Fruit fly (Drosophila melanogaster) whole organism, embryonic: Measurements from ENCODE around the gene Alms1a.

Experiments used
- Atf-2 ChIP-seq: fragments of 200-800 bp; sonication (Bioruptor generic); optimal IDR thresholded peaks from 2 replicates; lab custom pipeline; 2016; ENCODE audit warnings: missing biosample characterization, missing genetic modification characterization
- BtbVII ChIP-seq: fragments of 200-800 bp; sonication (Bioruptor generic); optimal IDR thresholded peaks from 3 replicates; lab custom pipeline; 2017; ENCODE audit warnings: missing biosample characterization, mild to moderate bottlenecking, missing genetic modification characterization
- C15 ChIP-seq: fragments of 200-800 bp; sonication (Bioruptor generic); IDR thresholded peaks from 3 replicates; pipeline ENCODE4 v1.3.6; 2022; ENCODE audit warnings: missing biosample characterization, missing genetic modification characterization
- CG10959 ChIP-seq: fragments of 200-800 bp; sonication (Bioruptor generic); IDR thresholded peaks from 2 replicates; pipeline ENCODE4 v1.3.6; 2022; ENCODE audit warnings: missing biosample characterization, missing genetic modification characterization
- CG11247 ChIP-seq: fragments of 200-800 bp; sonication (Bioruptor generic); IDR thresholded peaks from 2 replicates; pipeline ENCODE4 v1.3.6; 2022; ENCODE audit warnings: missing biosample characterization, missing genetic modification characterization
- CG12299 ChIP-seq: fragments of 200-800 bp; sonication (Bioruptor generic); optimal IDR thresholded peaks from 2 replicates; lab custom pipeline; 2018; ENCODE audit warnings: missing biosample characterization, mild to moderate bottlenecking, missing genetic modification characterization
- CG14667 ChIP-seq: fragments of 200-800 bp; sonication (Bioruptor generic); IDR thresholded peaks from 2 replicates; pipeline ENCODE4 v1.3.6; 2022; ENCODE audit warnings: missing biosample characterization, missing genetic modification characterization
- CG14710 ChIP-seq: fragments of 200-800 bp; sonication (Bioruptor generic); optimal IDR thresholded peaks from 3 replicates; lab custom pipeline; 2019; ENCODE audit warnings: missing biosample characterization, mild to moderate bottlenecking, missing genetic modification characterization, moderate library complexity
- CG17186 ChIP-seq: fragments of 200-800 bp; sonication (Bioruptor generic); optimal IDR thresholded peaks from 3 replicates; lab custom pipeline; 2017; ENCODE audit warnings: missing biosample characterization, missing genetic modification reagents, missing genetic modification characterization
- CG18262 ChIP-seq: fragments of 200-800 bp; optimal IDR thresholded peaks from 3 replicates; lab custom pipeline; 2019; ENCODE audit warnings: missing biosample characterization, mild to moderate bottlenecking, missing genetic modification characterization, moderate library complexity
- CG30020 ChIP-seq: fragments of 200-800 bp; optimal IDR thresholded peaks from 2 replicates; lab custom pipeline; 2019; ENCODE audit warnings: missing biosample characterization, mild to moderate bottlenecking, missing genetic modification characterization, moderate library complexity
- CG34422 ChIP-seq: fragments of 200-800 bp; sonication (Bioruptor generic); IDR thresholded peaks from 3 replicates; pipeline ENCODE4 v1.3.6; 2022; ENCODE audit warnings: missing biosample characterization, missing genetic modification characterization
- CG3726 ChIP-seq: fragments of 200-800 bp; sonication (Bioruptor generic); IDR thresholded peaks from 3 replicates; pipeline ENCODE4, ENCODE4 v1.3.6; 2022; ENCODE audit warnings: missing biosample characterization, missing genetic modification characterization
- CG4328 ChIP-seq: fragments of 200-800 bp; sonication (Bioruptor generic); optimal IDR thresholded peaks from 3 replicates; lab custom pipeline; 2017; ENCODE audit warnings: missing biosample characterization, missing genetic modification reagents, missing genetic modification characterization
- CG4707 ChIP-seq: fragments of 200-800 bp; sonication (Bioruptor generic); optimal IDR thresholded peaks from 2 replicates; lab custom pipeline; 2018; ENCODE audit warnings: missing biosample characterization, mild to moderate bottlenecking, missing genetic modification characterization, moderate library complexity
- CG5245 ChIP-seq: fragments of 200-800 bp; sonication (Bioruptor generic); optimal IDR thresholded peaks from 3 replicates; lab custom pipeline; 2016; ENCODE audit warnings: missing biosample characterization, missing genetic modification characterization
- CG5953 ChIP-seq: fragments of 200-800 bp; sonication (Bioruptor generic); IDR thresholded peaks from 2 replicates; pipeline ENCODE4 v1.3.6; 2022; ENCODE audit warnings: missing biosample characterization, missing genetic modification characterization
- CG6654 ChIP-seq: fragments of 200-800 bp; sonication (Bioruptor generic); optimal IDR thresholded peaks from 2 replicates; lab custom pipeline; 2017; ENCODE audit warnings: missing biosample characterization, mild to moderate bottlenecking, missing genetic modification characterization
- CG6689 ChIP-seq: fragments of 200-800 bp; sonication (Bioruptor generic); IDR thresholded peaks from 2 replicates; pipeline ENCODE4 v1.3.6; 2022; ENCODE audit warnings: missing biosample characterization, missing genetic modification characterization
- CG7786 ChIP-seq: fragments of 200-800 bp; sonication (Bioruptor generic); optimal IDR thresholded peaks from 2 replicates; lab custom pipeline; 2016; ENCODE audit warnings: missing biosample characterization, missing genetic modification characterization
- CG7928 ChIP-seq: fragments of 200-800 bp; sonication (Bioruptor generic); optimal IDR thresholded peaks from 2 replicates; lab custom pipeline; 2017; ENCODE audit warnings: missing biosample characterization, mild to moderate bottlenecking, missing genetic modification characterization
- CG8290 ChIP-seq, 3 experiments: fragments of 200-800 bp; sonication (Bioruptor generic); optimal IDR thresholded peaks; 2 replicates each; lab custom pipeline; 2016 to 2019; ENCODE audit warnings: missing biosample characterization in 3 of 3, missing genetic modification characterization in 3 of 3, mild to moderate bottlenecking in 2 of 3, moderate library complexity in 1 of 3
- CG8765 ChIP-seq: fragments of 200-800 bp; sonication (Bioruptor generic); IDR thresholded peaks from 2 replicates; pipeline ENCODE4 v1.3.6; 2022; ENCODE audit warnings: missing biosample characterization, missing genetic modification characterization
- CG9727 ChIP-seq: fragments of 200-800 bp; sonication (Bioruptor generic); optimal IDR thresholded peaks from 3 replicates; lab custom pipeline; 2017; ENCODE audit warnings: missing biosample characterization, mild to moderate bottlenecking, missing genetic modification characterization
- CTCF ChIP-seq: fragments of 200-800 bp; sonication (Bioruptor generic); optimal IDR thresholded peaks from 2 replicates; lab custom pipeline; 2017; ENCODE audit warnings: missing biosample characterization, mild to moderate bottlenecking, missing genetic modification characterization, moderate library complexity
- Drgx ChIP-seq: fragments of 200-800 bp; sonication (Bioruptor generic); IDR thresholded peaks from 2 replicates; pipeline ENCODE4 v1.3.6; 2022; ENCODE audit warnings: missing biosample characterization, missing genetic modification characterization
- Ets97D ChIP-seq: fragments of 200-800 bp; sonication (Bioruptor generic); optimal IDR thresholded peaks from 3 replicates; lab custom pipeline; 2016; ENCODE audit warnings: missing biosample characterization, missing genetic modification characterization
- Gsc ChIP-seq: fragments of 200-800 bp; sonication (Bioruptor generic); IDR thresholded peaks from 2 replicates; pipeline ENCODE4 v1.3.6; 2022; ENCODE audit warnings: missing biosample characterization, missing genetic modification characterization
- Gug ChIP-seq: fragments of 200-800 bp; sonication (Bioruptor generic); IDR thresholded peaks from 4 replicates; pipeline ENCODE4 v1.3.6; 2022; ENCODE audit warnings: missing biosample characterization, missing genetic modification characterization
- Lpt ChIP-seq: fragments of >200 bp; optimal IDR thresholded peaks from 2 replicates; lab custom pipeline; 2018; ENCODE audit warnings: missing biosample characterization, missing genetic modification characterization
- MBD-R2 ChIP-seq: fragments of 200-800 bp; sonication (Bioruptor generic); IDR thresholded peaks from 2 replicates; pipeline ENCODE4 v1.3.6; 2022; ENCODE audit warnings: missing biosample characterization, missing genetic modification characterization
- Med ChIP-seq: fragments of 200-800 bp; sonication (Bioruptor generic); peaks from one replicate; lab custom pipeline; 2016; ENCODE audit warnings: missing biosample characterization, missing genetic modification characterization, mild to moderate bottlenecking, inconsistent platforms, moderate library complexity
- NfI ChIP-seq: fragments of 200-800 bp; sonication (Bioruptor generic); optimal IDR thresholded peaks from 3 replicates; lab custom pipeline; 2018; ENCODE audit warnings: missing biosample characterization, mild to moderate bottlenecking, missing genetic modification characterization, moderate library complexity
- Oli ChIP-seq: fragments of 200-800 bp; sonication (Bioruptor generic); optimal IDR thresholded peaks from 2 replicates; lab custom pipeline; 2018; ENCODE audit warnings: missing biosample characterization, mild to moderate bottlenecking, missing genetic modification characterization, moderate library complexity
- YL-1 ChIP-seq: fragments of 200-800 bp; sonication (Bioruptor generic); optimal IDR thresholded peaks from 3 replicates; lab custom pipeline; 2017; ENCODE audit warnings: missing biosample characterization, mild to moderate bottlenecking, missing genetic modification characterization
- aop ChIP-seq: fragments of 200-800 bp; sonication (Bioruptor generic); IDR thresholded peaks from 2 replicates; pipeline ENCODE4 v1.3.6; 2022; ENCODE audit warnings: missing biosample characterization, missing genetic modification characterization
- ash1 ChIP-seq: fragments of 200-800 bp; sonication (Bioruptor generic); optimal IDR thresholded peaks from 2 replicates; lab custom pipeline; 2018; ENCODE audit warnings: missing biosample characterization, mild to moderate bottlenecking, missing genetic modification characterization
- ato ChIP-seq: fragments of 200-800 bp; sonication (Bioruptor generic); IDR thresholded peaks from 2 replicates; pipeline ENCODE4 v1.3.6; 2022; ENCODE audit warnings: missing biosample characterization, missing genetic modification characterization; ENCODE audit not compliant: partially characterized antibody
- caup ChIP-seq: fragments of 200-800 bp; sonication (Bioruptor generic); optimal IDR thresholded peaks from 3 replicates; lab custom pipeline; 2017; ENCODE audit warnings: missing biosample characterization, mild to moderate bottlenecking, missing genetic modification characterization, moderate library complexity; ENCODE audit not compliant: severe bottlenecking
- esg ChIP-seq: fragments of 200-800 bp; sonication (Bioruptor generic); conservative IDR thresholded peaks from 2 replicates; pipeline ENCODE4 v1.3.6; 2022; ENCODE audit warnings: missing biosample characterization, missing genetic modification characterization
- fu2 ChIP-seq: fragments of 200-800 bp; sonication (Bioruptor generic); optimal IDR thresholded peaks from 2 replicates; lab custom pipeline; 2016; ENCODE audit warnings: missing biosample characterization, missing genetic modification characterization
- hb ChIP-seq: fragments of 200-800 bp; sonication (Bioruptor generic); IDR thresholded peaks from 3 replicates; pipeline ENCODE4 v1.3.6; 2022; ENCODE audit warnings: missing biosample characterization, missing genetic modification characterization; ENCODE audit not compliant: partially characterized antibody
- nmo ChIP-seq: fragments of 200-800 bp; sonication (Bioruptor generic); optimal IDR thresholded peaks from 2 replicates; lab custom pipeline; 2018; ENCODE audit warnings: missing biosample characterization, mild to moderate bottlenecking, missing genetic modification characterization, moderate library complexity
- psq ChIP-seq: fragments of 200-800 bp; sonication (Bioruptor generic); optimal IDR thresholded peaks from 2 replicates; lab custom pipeline; 2017; ENCODE audit warnings: missing biosample characterization, missing genetic modification characterization
- pum ChIP-seq: fragments of 200-800 bp; sonication (Bioruptor generic); optimal IDR thresholded peaks from 2 replicates; lab custom pipeline; 2016; ENCODE audit warnings: missing biosample characterization, missing genetic modification characterization
- shn ChIP-seq: fragments of 200-800 bp; sonication (Bioruptor generic); optimal IDR thresholded peaks from 3 replicates; lab custom pipeline; 2016; ENCODE audit warnings: missing biosample characterization, missing genetic modification characterization
- sisA ChIP-seq: fragments of 200-800 bp; sonication (Bioruptor generic); IDR thresholded peaks from 2 replicates; pipeline ENCODE4 v1.3.6; 2022; ENCODE audit warnings: missing biosample characterization, missing genetic modification characterization
- slbo ChIP-seq: fragments of 200-800 bp; sonication (Bioruptor generic); IDR thresholded peaks from 2 replicates; pipeline ENCODE4 v1.3.6; 2022; ENCODE audit warnings: missing biosample characterization, missing genetic modification characterization
- tll ChIP-seq, 2 experiments: fragments of 200-800 bp in 1 of 2; fragments of >200 bp in 1 of 2; sonication (Bioruptor generic) in 1 of 2; optimal IDR thresholded peaks; 2 replicates each; lab custom pipeline; 2017 to 2019; ENCODE audit warnings: missing biosample characterization in 2 of 2, missing genetic modification characterization in 2 of 2, mild to moderate bottlenecking in 1 of 2, moderate library complexity in 1 of 2
- usp ChIP-seq: fragments of >200 bp; optimal IDR thresholded peaks from 2 replicates; lab custom pipeline; 2017; ENCODE audit warnings: missing biosample characterization, missing genetic modification characterization
- wek ChIP-seq: fragments of 200-800 bp; sonication (Bioruptor generic); optimal IDR thresholded peaks from 3 replicates; lab custom pipeline; 2018; ENCODE audit warnings: missing biosample characterization, mild to moderate bottlenecking, missing genetic modification characterization, moderate library complexity
- zfh2 ChIP-seq: fragments of 200-800 bp; sonication (Bioruptor generic); optimal IDR thresholded peaks from 2 replicates; lab custom pipeline; 2016; ENCODE audit warnings: missing biosample characterization, missing genetic modification characterization

Gene Alms1a

DNA sequence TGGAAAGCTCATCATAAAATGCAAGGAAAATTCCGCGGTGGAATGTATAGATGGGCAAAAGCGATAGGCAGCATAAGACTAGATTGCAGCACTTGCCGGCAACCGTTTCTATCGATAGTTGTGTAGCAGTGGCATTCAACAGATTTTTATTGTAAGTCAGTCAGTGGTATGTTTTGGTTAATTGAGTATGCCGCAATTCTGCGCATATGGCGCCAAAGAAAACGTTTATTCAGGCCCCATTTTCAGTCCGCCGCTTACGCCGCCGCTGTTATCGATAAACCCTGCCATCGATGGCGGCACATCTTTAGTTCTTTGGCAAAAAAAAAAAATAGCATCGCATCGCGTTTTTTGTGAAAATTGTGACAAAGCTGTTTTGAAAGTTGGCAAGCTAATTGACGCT, 13.9 kb upstream of the Alms1a start, which contains the start of the genes Cbp80 and Torsin (continued):
- TF ChIP-seq tll (GFP tag; optimal IDR thresholded peaks at IDR 0.05; lab: Kevin White, UChicago): no peak
- no peak for TF ChIP-seq CG12299 (tag; lab: Kevin White, UChicago)
- TF ChIP-seq NfI: no peak
- TF ChIP-seq pum: no peak
- no peak for TF ChIP-seq CG8290 (GFP tag; optimal IDR thresholded peaks at IDR 0.05; lab: Kevin White, UChicago)
- no peak for TF ChIP-seq CG8290 (tag; optimal IDR thresholded peaks at IDR 0.05; lab: Kevin White, UChicago)
- no peak for TF ChIP-seq C15 (GFP tag; lab: Robert Waterston, UW)
- TF ChIP-seq Oli: no peak
- no peak for TF ChIP-seq esg
- peak; percentile 91 for TF ChIP-seq hb
- TF ChIP-seq MBD-R2: peak; percentile 83
- no peak for TF ChIP-seq ash1 (GFP tag; lab: Kevin White, UChicago)
- TF ChIP-seq CG8765: no peak
- no peak for TF ChIP-seq CG6654
- no peak for TF ChIP-seq Lpt (GFP tag; lab: Kevin White, UChicago)
- no peak for TF ChIP-seq Gsc (GFP tag; lab: Robert Waterston, UW)
- no peak for TF ChIP-seq CG6689 (GFP tag; lab: Robert Waterston, UW)
- TF ChIP-seq CG14667 (GFP tag; lab: Robert Waterston, UW): no peak
- peak; percentile 1 for TF ChIP-seq CG9727
- peak; percentile 7 for TF ChIP-seq YL-1 (GFP tag; lab: Kevin White, UChicago)
- TF ChIP-seq BtbVII (GFP tag; lab: Kevin White, UChicago): no peak
- TF ChIP-seq Med (GFP tag; lab: Kevin White, UChicago): peak; percentile 81
- no peak for TF ChIP-seq Atf-2 (GFP tag; lab: Kevin White, UChicago)
- TF ChIP-seq fu2 (GFP tag; lab: Kevin White, UChicago): no peak
- peak; percentile 14 for TF ChIP-seq wek (GFP tag; lab: Kevin White, UChicago)
- TF ChIP-seq psq (GFP tag; lab: Kevin White, UChicago): no peak
- no peak for TF ChIP-seq CG11247
- no peak for TF ChIP-seq sisA (GFP tag; lab: Robert Waterston, UW)
- TF ChIP-seq CG18262 (tag; lab: Kevin White, UChicago): no peak
- peak; percentile 7 for TF ChIP-seq zfh2
- no peak for TF ChIP-seq Drgx (GFP tag; lab: Robert Waterston, UW)
- no peak for TF ChIP-seq CG7928 (GFP tag; lab: Kevin White, UChicago)
- TF ChIP-seq CG4328 (GFP tag; lab: Kevin White, UChicago): no peak
- no peak for TF ChIP-seq shn (GFP tag; lab: Kevin White, UChicago)
- peak; percentile 48; the same call in 1 of the 2 replicates for TF ChIP-seq slbo (GFP tag; lab: Robert Waterston, UW)
- TF ChIP-seq usp (GFP tag; lab: Kevin White, UChicago): no peak
- no peak for TF ChIP-seq CTCF (GFP tag; lab: Kevin White, UChicago)
- TF ChIP-seq Ets97D: peak; percentile 13
- no peak for TF ChIP-seq CG5245 (GFP tag; lab: Kevin White, UChicago)
- peak; percentile 42 for TF ChIP-seq nmo
- no peak for TF ChIP-seq CG10959 (GFP tag; lab: Robert Waterston, UW)
- TF ChIP-seq ato (GFP tag; lab: Robert Waterston, UW): peak; percentile 71
- peak; percentile 26 for TF ChIP-seq CG7786
- no peak for TF ChIP-seq aop
- peak; percentile 45 for TF ChIP-seq CG17186 (GFP tag; lab: Kevin White, UChicago)
- TF ChIP-seq CG3726 (GFP tag; lab: Robert Waterston, UW): no peak
- TF ChIP-seq CG30020 (tag; lab: Kevin White, UChicago): peak; percentile 7
- no peak for TF ChIP-seq caup (GFP tag; lab: Kevin White, UChicago)
- TF ChIP-seq CG5953 (GFP tag; lab: Robert Waterston, UW): no peak
- TF ChIP-seq CG34422 (GFP tag; lab: Robert Waterston, UW): 0 out of 3 replicates have a peak, but pooled peaks have one; percentile 31
- peak; percentile 37 for TF ChIP-seq CG14710 (tag; lab: Kevin White, UChicago)
- TF ChIP-seq Gug (GFP tag; lab: Robert Waterston, UW): peak; percentile 16; the same call in 1 of the 4 replicates
- no peak for TF ChIP-seq CG4707
